Worm (Caenorhabditis elegans) whole organism, L2 larva: ENCODE data around the gene mboa-4.

Experiments used
- R02D3.7 ChIP-seq: fragments of 150-350 bp; optimal IDR thresholded peaks from 2 replicates; lab custom pipeline; 2014; ENCODE audit warnings: missing biosample characterization, missing genetic modification characterization
- aly-2 ChIP-seq: fragments of 150-350 bp; optimal IDR thresholded peaks from 2 replicates; lab custom pipeline; 2014; ENCODE audit warnings: missing biosample characterization, missing genetic modification characterization
- ama-1 ChIP-seq: fragments of 150-350 bp; optimal IDR thresholded peaks from 2 replicates; lab custom pipeline; 2018; ENCODE audit warnings: inconsistent platforms
- nhr-237 ChIP-seq: fragments of 150-350 bp; optimal IDR thresholded peaks from 2 replicates; lab custom pipeline; 2014; ENCODE audit warnings: missing biosample characterization, missing genetic modification characterization
- nhr-6 ChIP-seq: fragments of 150-350 bp; optimal IDR thresholded peaks from 2 replicates; lab custom pipeline; 2014; ENCODE audit warnings: missing biosample characterization, missing genetic modification characterization
- skn-1 ChIP-seq: sonication (generic microtip); optimal IDR thresholded peaks from 2 replicates; lab custom pipeline; 2017; ENCODE audit warnings: missing biosample characterization, missing genetic modification characterization
- snpc-4 ChIP-seq: fragments of 150-350 bp; optimal IDR thresholded peaks from 2 replicates; lab custom pipeline; 2014; ENCODE audit warnings: missing biosample characterization, missing genetic modification characterization
- unc-62 ChIP-seq: fragments of 150-350 bp; optimal IDR thresholded peaks from 2 replicates; lab custom pipeline; 2014; ENCODE audit warnings: missing biosample characterization, missing genetic modification reagents, missing genetic modification characterization
- ztf-11 ChIP-seq: sonication (generic microtip); optimal IDR thresholded peaks from 2 replicates; lab custom pipeline; 2017; ENCODE audit warnings: missing biosample characterization, missing genetic modification characterization

DNA sequence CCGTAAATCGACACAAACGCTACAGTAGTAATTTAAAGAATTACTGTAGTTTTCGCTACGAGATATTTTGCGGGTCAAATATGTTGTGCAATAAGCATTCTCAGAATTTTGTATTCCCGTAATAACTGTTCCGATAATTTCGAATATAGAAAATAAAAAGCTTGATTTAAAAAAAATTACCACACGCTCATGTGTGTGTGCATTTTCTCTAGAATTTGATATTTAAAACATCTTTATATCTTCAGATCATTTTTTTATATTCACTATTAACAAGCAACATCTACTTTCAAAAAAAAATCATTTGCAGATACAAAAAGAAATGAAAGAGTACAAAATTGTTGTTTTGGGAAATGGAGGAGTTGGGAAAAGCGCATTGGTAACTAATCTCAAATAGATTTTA, 17.2 kb upstream of the mboa-4 start, which contains the start of gene rap-3:
- no peak for TF ChIP-seq skn-1
- no peak for TF ChIP-seq ama-1
- TF ChIP-seq aly-2 (tag; lab: Kevin White, UChicago), result no peak
- TF ChIP-seq nhr-237 (tag; lab: Kevin White, UChicago), result no peak
- no peak for TF ChIP-seq R02D3.7 (tag; lab: Kevin White, UChicago)
- no peak for TF ChIP-seq snpc-4
- no peak for TF ChIP-seq ztf-11 (tag; lab: Kevin White, UChicago)
- TF ChIP-seq unc-62, result no peak
- TF ChIP-seq nhr-6, result no peak
